Fruit fly (Drosophila melanogaster) whole organism, larva: ENCODE results near the gene ninaG.
A peak's percentile ranks its signal among the peaks of the same experiment; 100 is the strongest.

ENCODE experiments used
- noc ChIP-seq: fragments of 200-800 bp; sonication (Bioruptor generic); optimal IDR thresholded peaks from 3 replicates; lab custom pipeline; 2019; ENCODE audit warnings: missing biosample characterization, mild to moderate bottlenecking, missing genetic modification characterization, moderate library complexity

ninaG gene

DNA sequence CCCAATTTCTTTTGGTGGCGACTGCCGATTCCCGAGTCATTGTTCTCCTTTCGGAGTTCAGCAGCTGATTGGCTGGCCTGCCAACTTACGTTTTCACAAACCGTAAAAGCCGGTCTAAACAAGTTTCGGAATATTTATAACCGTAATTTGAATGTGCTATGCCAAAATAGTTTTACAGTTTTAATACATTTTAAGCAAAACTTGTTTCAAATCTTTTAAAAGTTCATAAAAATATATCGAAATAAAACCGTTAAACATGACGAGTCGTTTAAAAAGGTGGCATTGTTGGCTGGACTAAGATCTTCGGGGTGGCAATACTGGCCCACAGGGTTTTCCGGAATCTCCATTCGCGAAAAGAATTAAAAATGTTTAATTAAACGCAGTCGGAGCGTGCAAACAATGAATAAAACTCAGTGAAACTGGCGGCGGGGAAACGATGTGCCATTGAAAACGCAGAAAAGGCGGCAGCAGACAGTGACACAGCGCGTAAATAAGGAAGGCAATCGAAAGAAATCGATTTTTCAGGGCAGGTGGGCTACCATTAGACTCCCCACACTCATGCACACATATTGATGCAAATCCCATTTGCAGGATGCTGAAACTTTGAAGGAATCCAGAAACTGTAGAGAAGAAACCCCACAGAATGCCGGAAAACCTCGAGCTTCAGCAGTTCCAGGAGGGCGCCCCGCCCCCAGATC is 14.2 kb upstream of the ninaG start, which contains the start of the genes Exd2 and CG5281:
TSS of gene Exd2 (minus strand) at position 167 of the 698 bp plus-strand sequence.
TSS of gene CG5281 (plus strand) at position 314 of the 698 bp plus-strand sequence.
- TF ChIP-seq noc (tag; lab: Kevin White, UChicago), result no peak

DNA sequence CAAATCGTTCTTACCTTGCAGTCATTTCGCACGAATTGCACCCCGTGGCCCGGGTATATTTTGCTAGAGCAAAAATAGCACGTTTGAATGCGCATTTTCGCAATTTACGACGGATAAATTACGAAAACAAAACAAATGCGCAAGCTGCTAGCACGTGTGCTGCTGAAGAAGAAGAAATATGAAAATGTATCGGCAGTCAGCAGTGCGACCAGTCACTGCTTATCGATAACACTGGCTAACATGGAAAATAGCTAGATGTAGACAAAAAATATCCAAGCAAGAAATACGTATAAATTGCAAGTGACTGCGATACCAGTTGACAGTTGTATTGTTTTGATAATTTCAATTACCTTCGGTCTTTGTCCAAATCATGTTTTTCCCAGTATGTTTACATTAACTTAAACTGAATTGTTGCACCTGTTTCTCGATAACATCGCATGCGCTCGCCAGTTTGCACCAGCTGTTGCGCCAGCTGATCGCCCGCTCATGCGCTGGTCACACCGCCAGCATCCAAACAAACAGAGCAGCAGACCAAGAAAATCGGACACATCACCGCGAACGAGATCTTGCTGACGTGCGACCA is 10.0 kb upstream of the ninaG start, which contains the start of the genes RpL24-like and CG5276:
TSS of gene RpL24-like (minus strand) at position 188 of the 583 bp plus-strand sequence.
TSS of gene CG5276 (plus strand) at position 344 of the 583 bp plus-strand sequence.
- TF ChIP-seq noc (tag; lab: Kevin White, UChicago), result no peak

DNA sequence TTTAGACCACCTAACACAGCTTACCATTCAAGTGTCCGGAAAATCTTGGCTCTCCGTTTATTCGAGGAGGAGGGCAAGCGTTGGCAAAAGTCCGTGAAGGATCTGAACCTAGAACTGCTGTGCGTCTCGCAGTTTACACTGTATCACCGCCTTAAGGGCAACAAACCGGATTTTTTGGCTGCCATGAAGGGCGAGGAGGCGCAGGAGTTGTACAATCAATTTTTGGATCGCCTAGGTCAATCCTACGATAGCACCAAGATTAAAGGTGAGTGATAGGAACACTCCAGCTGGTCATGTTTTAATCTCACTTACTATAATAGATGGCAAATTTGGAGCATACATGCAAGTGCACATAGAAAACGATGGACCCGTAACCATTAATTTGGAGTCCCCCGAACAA is 8.8 kb upstream of the ninaG start:
- TF ChIP-seq noc (tag; lab: Kevin White, UChicago), result no peak

DNA sequence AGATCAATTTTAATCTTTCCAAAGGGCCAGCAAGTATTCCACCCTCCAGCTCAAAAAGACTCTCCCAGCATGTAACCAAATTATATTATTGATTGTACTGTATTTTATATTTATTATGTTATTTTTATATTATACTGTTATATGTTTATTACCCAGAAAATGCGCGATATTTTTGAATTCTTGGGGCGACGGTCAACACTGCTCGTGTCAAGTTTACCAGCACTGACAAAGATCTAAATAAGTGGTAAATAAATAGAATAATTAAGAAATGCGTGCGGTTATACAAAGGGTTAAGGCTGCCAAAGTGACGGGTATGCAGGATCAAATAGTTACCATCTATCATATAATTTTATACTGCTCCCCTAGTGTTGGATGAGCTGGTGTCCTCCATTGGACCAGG is 8.3 kb upstream of the ninaG start, which contains the start of gene Dtd:
TSS of gene Dtd (plus strand) at position 248 of the 400 bp plus-strand sequence.
- TF ChIP-seq noc (tag; lab: Kevin White, UChicago), result no peak

DNA sequence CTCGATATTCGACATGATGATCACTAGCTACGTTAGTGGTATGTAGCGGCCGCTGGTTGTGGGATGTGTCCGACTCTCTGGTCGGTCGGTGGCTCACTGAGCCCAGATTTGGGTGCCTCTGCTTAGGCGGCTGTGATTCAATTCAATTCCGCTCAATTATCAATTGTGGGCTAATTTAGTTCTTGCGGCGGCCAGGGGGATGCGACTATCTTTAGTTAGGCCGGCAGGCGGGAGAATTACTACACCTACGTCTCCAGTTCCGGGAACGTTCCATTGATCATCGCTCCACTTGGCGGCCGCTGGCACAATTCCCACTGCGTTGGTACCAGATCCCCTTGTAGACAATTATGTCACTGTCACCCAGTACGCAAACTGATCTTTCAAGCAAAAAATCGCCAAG is 2.9 kb downstream of the ninaG start, which contains the start of the genes bumpel and CG45676:
TSS of gene bumpel (minus strand) at position 101 of the 400 bp plus-strand sequence.
TSS of gene CG45676 (plus strand) at position 318 of the 400 bp plus-strand sequence.
- no peak for TF ChIP-seq noc (tag; lab: Kevin White, UChicago)

DNA sequence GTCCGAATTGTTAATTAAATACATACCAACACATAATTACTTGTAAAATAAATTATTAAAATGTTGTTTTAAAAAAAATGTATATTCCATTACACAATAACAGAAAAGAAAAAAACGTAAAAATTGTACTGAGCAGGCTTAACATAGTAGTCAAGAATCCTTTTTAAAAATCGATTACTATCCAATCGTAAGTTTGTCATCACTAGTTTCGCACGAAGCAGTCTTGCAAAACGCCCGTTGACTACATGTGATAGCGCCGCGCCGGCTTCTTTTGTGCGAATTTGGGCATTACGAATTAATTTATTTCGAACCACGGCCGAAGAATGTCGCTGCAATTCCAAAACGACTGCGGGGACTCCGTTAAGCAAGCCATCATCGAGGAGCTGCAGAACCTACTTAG is 9.1 kb downstream of the ninaG start, which contains the start of gene Ipo9:
TSS of gene Ipo9 (plus strand) at position 152 of the 400 bp plus-strand sequence.
- no peak for TF ChIP-seq noc (tag; lab: Kevin White, UChicago)

DNA sequence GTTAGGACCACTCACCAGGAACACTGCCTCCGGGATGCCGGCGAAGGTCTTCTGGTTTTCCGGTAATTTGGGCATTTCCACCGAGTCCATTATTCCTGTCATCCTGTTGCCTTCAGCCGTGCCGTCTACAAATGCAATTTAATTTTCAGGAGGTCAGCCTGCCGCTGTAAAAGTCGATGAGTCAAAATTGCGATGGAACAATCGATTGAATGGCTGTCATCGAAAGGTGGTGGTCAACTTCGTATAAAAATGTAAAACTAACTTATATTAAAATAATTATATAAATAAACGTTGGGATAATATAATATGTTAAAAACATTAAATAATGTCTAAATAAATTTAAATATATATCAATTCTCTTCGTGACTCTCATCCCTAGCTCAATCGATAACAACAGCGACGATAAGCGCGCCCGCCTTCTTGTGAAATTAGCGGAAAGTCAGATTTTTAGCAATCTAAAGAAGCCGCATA is 11.8 kb downstream of the ninaG start, which contains the start of the genes mgr and Irbp:
TSS of gene mgr (minus strand) at position 209 of the 471 bp plus-strand sequence.
TSS of gene Irbp (plus strand) at position 381 of the 471 bp plus-strand sequence.
- peak; percentile 92 for TF ChIP-seq noc (tag; lab: Kevin White, UChicago)

DNA sequence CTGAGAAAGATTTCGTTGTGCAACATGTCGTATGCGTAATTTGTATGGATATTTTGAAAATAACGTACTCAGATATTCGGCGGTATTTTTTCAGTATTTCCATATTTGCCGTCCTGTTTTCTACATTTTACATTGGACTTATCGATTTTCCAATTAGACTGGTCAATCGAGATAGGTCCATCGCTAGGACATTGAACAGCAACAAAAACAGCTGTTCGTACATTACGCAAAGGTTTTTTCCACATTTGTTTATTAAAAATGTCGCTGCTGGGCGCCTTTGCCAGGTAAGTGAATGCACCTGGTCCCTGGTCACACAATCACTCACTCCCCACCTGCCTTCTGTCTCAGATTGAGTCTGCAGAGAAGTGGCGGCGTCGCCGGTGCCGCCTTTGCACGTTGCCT is 13.8 kb downstream of the ninaG start, which contains the start of gene mRpL40:
TSS of gene mRpL40 (plus strand) at position 186 of the 402 bp plus-strand sequence.
- no peak for TF ChIP-seq noc (tag; lab: Kevin White, UChicago)

DNA sequence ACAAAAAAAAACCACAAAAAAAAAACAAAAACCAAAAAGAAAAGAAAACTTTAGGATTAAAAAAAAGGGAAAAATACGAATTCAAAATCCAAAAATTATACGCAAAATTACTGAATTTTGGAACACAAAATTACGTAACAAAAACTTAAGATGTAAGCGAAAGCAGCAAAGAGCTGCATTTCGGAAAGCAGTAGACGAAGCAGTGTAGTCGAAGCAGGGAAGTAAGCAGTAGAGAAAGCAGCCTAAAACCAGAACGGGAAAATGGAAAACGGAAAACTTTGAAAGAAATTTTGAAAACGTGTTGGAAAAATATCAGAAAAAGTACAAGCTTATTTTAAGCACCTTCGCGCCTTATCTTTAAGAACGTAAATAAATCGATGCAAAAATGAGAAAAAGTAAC is 18.6 kb downstream of the ninaG start:
- TF ChIP-seq noc (tag; lab: Kevin White, UChicago), result no peak

DNA sequence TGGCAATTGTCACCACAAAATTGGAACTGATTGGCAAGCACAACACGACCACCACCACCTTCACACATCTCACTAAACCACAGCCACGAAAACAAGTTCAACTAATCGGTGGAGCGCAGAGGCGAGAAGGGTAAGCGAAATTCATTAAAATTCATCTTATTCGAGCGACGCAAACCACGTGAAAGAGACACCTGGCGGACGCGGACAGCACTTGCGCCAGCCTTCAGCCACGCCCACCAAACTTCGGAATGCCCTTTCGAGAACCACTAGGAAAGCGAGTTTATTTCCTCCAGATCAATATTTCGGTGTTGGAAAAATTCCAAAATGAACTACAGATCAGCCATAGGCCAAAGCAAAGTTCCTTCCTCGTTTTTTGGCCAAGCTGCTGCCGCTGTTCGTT is 26.0 kb downstream of the ninaG start:
- no peak for TF ChIP-seq noc (tag; lab: Kevin White, UChicago)

DNA sequence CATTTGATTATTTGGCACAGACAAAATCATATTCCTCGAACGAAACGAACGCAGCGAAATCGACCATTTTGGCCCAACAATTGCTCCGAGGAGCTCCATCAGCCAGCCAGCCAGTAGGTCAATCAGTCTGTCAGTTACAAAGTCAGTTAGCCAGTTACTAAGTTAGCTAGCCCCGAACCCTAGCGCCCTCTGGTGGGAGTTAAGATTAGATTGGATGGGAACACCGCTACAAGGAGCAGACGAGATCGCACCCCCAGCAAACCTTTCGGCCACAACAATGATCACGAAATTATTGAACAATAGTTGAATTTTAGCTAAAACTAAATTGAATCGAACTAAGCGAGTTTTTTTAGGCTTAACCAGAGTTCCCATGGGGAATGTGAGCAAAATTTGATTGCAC is 27.6 kb downstream of the ninaG start:
- TF ChIP-seq noc (tag; lab: Kevin White, UChicago), result no peak

DNA sequence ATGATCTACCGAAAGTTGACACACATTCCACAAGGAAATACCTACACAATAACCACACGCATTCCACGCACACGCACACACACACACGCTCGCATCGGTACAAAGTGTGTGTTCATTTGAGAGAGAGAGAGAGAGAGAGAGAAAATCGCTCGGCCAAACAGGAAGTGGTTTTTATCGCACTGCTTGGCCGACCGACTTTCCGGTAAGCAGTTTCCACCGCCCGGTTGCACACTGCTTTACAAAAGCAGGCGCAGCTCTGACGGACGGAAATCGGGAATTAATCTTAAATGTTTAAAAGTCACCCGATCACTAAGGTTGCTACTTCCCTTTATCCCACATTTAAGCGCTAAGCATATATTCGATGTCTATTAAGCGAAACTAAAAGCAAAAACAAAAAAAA is 28.7 kb downstream of the ninaG start:
- no peak for TF ChIP-seq noc (tag; lab: Kevin White, UChicago)

DNA sequence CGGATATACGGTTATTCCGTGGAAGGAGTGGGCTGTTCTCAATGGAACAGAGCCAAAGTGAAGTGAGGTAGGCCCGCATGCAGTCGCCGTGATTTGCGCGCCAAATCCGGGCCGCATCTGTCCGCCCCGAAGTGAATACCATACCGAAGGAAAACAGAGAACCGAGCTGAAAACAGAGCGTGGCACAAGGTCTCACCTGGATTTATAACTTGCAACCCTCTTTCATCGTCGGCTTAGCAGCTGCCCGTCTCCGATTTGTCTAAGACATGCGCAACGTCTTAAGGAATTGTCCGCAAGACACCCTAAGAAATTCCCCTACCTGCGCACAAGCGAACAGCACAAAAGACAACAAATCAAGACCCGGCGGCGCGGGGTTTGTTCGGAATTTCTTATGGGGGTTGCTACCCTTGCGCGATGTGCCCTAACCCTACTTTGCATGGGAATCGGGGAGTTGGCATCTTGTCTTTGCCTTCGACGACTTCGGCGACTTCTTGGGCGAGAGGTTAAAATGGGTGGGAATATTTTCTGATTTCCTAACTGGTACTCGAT is 42.9 kb downstream of the ninaG start:
- no peak for TF ChIP-seq noc (tag; lab: Kevin White, UChicago)

DNA sequence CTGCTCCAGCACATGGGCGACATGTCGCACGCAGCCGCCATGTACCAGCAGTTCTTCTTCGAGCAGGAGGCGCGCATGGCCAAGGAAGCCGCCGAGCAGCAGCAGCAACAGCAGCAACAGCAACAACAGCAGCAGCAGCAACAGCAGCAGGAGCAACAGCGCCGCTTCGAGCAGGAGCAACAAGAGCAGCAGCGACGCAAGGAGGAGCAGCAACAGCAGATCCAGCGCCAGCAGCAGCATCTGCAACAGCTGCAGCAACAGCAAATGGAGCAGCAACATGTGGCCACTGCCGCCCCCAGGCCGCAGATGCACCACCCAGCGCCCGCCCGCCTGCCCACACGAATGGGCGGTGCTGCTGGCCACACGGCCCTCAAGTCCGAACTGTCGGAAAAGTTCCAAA is 46.4 kb downstream of the ninaG start:
- TF ChIP-seq noc (tag; lab: Kevin White, UChicago), result no peak
